Fruit fly (Drosophila melanogaster) whole organism, prepupa: ENCODE results near the gene sti.

Source experiments
- CG10631 ChIP-seq: fragments of 200-800 bp; sonication (Bioruptor generic); optimal IDR thresholded peaks from 2 replicates; lab custom pipeline; 2016; ENCODE audit warnings: missing biosample characterization, missing genetic modification characterization
- CG6854 ChIP-seq: fragments of 200-800 bp; sonication (Bioruptor generic); optimal IDR thresholded peaks from 2 replicates; lab custom pipeline; 2017; ENCODE audit warnings: missing biosample characterization, mild to moderate bottlenecking, missing genetic modification characterization
- CG9139 ChIP-seq: fragments of 200-800 bp; sonication (Bioruptor generic); optimal IDR thresholded peaks from 3 replicates; lab custom pipeline; 2017; ENCODE audit warnings: missing biosample characterization, mild to moderate bottlenecking, missing genetic modification characterization
- Lpt ChIP-seq: fragments of 200-800 bp; sonication (Bioruptor generic); optimal IDR thresholded peaks from 3 replicates; lab custom pipeline; 2016; ENCODE audit warnings: missing biosample characterization, missing genetic modification characterization
- Sox15 ChIP-seq: fragments of 200-800 bp; sonication (Bioruptor generic); optimal IDR thresholded peaks from 3 replicates; lab custom pipeline; 2016; ENCODE audit warnings: missing biosample characterization, missing genetic modification characterization
- dac ChIP-seq: fragments of 200-800 bp; sonication (Bioruptor generic); optimal IDR thresholded peaks from 2 replicates; lab custom pipeline; 2017; ENCODE audit warnings: missing biosample characterization, mild to moderate bottlenecking, missing genetic modification characterization
- lz ChIP-seq: fragments of 200-800 bp; sonication (Bioruptor generic); optimal IDR thresholded peaks from 3 replicates; lab custom pipeline; 2016; ENCODE audit warnings: missing biosample characterization, missing genetic modification characterization
- svp ChIP-seq: fragments of 200-800 bp; sonication (Bioruptor generic); peaks from one replicate; lab custom pipeline; 2016; ENCODE audit warnings: missing biosample characterization, missing genetic modification characterization
- vri ChIP-seq: fragments of 200-800 bp; sonication (Bioruptor generic); optimal IDR thresholded peaks from 3 replicates; lab custom pipeline; 2016; ENCODE audit warnings: missing biosample characterization, mild to moderate bottlenecking, missing genetic modification characterization

DNA sequence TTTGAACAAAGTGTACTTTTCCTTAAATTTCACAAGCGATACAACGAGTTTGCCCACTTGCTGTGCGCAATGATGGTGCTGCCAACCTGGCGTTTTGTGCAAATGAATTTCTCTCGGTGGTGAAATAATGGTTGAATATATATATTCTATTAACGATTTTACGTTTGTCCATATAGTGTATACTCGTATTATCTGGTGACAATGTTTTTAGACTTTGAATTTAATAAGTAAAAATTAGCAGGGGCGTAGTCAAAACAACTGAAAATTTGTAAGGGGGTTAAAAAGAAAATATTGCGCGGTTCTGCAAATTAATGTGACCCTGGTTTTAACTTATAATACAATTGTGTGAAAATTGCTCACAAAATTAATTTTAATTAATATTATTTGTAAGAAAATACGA is 9.3 kb upstream of the sti start, which contains the start of the genes ver and Gcn5:
- TF ChIP-seq CG6854 (GFP tag; lab: Kevin White, UChicago) (peak; percentile 93), vri (GFP tag; lab: Kevin White, UChicago) (peak; percentile 98), lz (GFP tag; lab: Kevin White, UChicago) (peak; percentile 98), dac (peak; percentile 88), Lpt (GFP tag; lab: Kevin White, UChicago) (peak; percentile 95), CG9139 (GFP tag; lab: Kevin White, UChicago) (peak; percentile 82), CG10631 (GFP tag; lab: Kevin White, UChicago) (peak; percentile 96), svp (peak; percentile 99), Sox15 (GFP tag; lab: Kevin White, UChicago) (peak; percentile 95)
